Worm (Caenorhabditis elegans) whole organism, young adult: ENCODE data around the gene srz-44.

ENCODE experiments used
- F57C9.4 ChIP-seq: sonication (generic microtip); optimal IDR thresholded peaks from 2 replicates; lab custom pipeline; 2017; ENCODE audit warnings: mild to moderate bottlenecking, missing genetic modification characterization, missing compliant biosample characterization
- ZK185.1 ChIP-seq: sonication (generic microtip); optimal IDR thresholded peaks from 2 replicates; lab custom pipeline; 2016; ENCODE audit warnings: mild to moderate bottlenecking, missing genetic modification characterization, missing compliant biosample characterization; ENCODE audit not compliant: poor library complexity, severe bottlenecking
- attf-5 ChIP-seq: fragments of 200-800 bp; sonication (Bioruptor generic); optimal IDR thresholded peaks from 2 replicates; lab custom pipeline; 2018; ENCODE audit warnings: mild to moderate bottlenecking, missing genetic modification characterization, missing compliant biosample characterization
- cebp-1 ChIP-seq, 2 experiments: fragments of 200-800 bp in 1 of 2; sonication (Bioruptor generic) in 1 of 2; sonication (generic microtip) in 1 of 2; IDR thresholded peaks in 1 of 2; optimal IDR thresholded peaks in 1 of 2; 2 replicates each; pipeline versions ENCODE4 v1.3.6 to Lab custom; 2017 to 2022; ENCODE audit warnings: missing compliant biosample characterization in 2 of 2, missing genetic modification characterization in 2 of 2, mild to moderate bottlenecking in 1 of 2, missing genetic modification reagents in 1 of 2, moderate library complexity in 1 of 2
- cebp-2 ChIP-seq: fragments of 200-800 bp; sonication (Bioruptor generic); IDR thresholded peaks from 2 replicates; pipeline ENCODE4 v1.3.6; 2022; ENCODE audit warnings: missing genetic modification characterization, missing compliant biosample characterization
- ceh-40 ChIP-seq: fragments of 200-800 bp; sonication (Bioruptor generic); IDR thresholded peaks from 2 replicates; pipeline ENCODE4 v1.3.6; 2022; ENCODE audit warnings: missing genetic modification characterization, missing compliant biosample characterization
- ceh-79 ChIP-seq: sonication (generic microtip); optimal IDR thresholded peaks from 2 replicates; lab custom pipeline; 2017; ENCODE audit warnings: mild to moderate bottlenecking, missing genetic modification characterization, missing compliant biosample characterization
- die-1 ChIP-seq: sonication (generic microtip); optimal IDR thresholded peaks from 2 replicates; lab custom pipeline; 2016; ENCODE audit warnings: missing genotype, mild to moderate bottlenecking, missing genetic modification characterization, missing compliant biosample characterization
- dox-1 ChIP-seq: fragments of 200-800 bp; sonication (Bioruptor generic); IDR thresholded peaks from 2 replicates; pipeline ENCODE4 v1.3.6; 2022; ENCODE audit warnings: missing genetic modification reagents, missing genetic modification characterization, missing compliant biosample characterization
- egl-44 ChIP-seq: fragments of 200-800 bp; sonication (Bioruptor generic); IDR thresholded peaks from 2 replicates; pipeline ENCODE4 v1.3.6; 2022; ENCODE audit warnings: missing genetic modification reagents, missing genetic modification characterization, missing compliant biosample characterization
- ekl-4 ChIP-seq: fragments of 200-800 bp; sonication (Bioruptor generic); IDR thresholded peaks from 2 replicates; pipeline ENCODE4 v1.3.6; 2022; ENCODE audit warnings: missing genetic modification reagents, missing genetic modification characterization, missing compliant biosample characterization
- gei-17 ChIP-seq: fragments of 200-800 bp; sonication (Bioruptor generic); optimal IDR thresholded peaks from 2 replicates; lab custom pipeline; 2018; ENCODE audit warnings: mild to moderate bottlenecking, missing genetic modification characterization, missing compliant biosample characterization
- hlh-26 ChIP-seq: fragments of 200-800 bp; sonication (Bioruptor generic); conservative IDR thresholded peaks from 2 replicates; pipeline ENCODE4 v1.3.6; 2022; ENCODE audit warnings: missing genetic modification reagents, missing genetic modification characterization, missing compliant biosample characterization
- hmg-1.2 ChIP-seq: fragments of 200-800 bp; sonication (Bioruptor generic); IDR thresholded peaks from 2 replicates; pipeline ENCODE4 v1.3.6; 2022; ENCODE audit warnings: missing genetic modification reagents, missing genetic modification characterization, missing compliant biosample characterization
- hmg-20 ChIP-seq: fragments of 200-800 bp; sonication (Bioruptor generic); IDR thresholded peaks from 2 replicates; pipeline ENCODE4 v1.3.6; 2022; ENCODE audit warnings: missing genetic modification reagents, missing genetic modification characterization, missing compliant biosample characterization
- lag-1 ChIP-seq: fragments of 200-800 bp; sonication (Bioruptor generic); IDR thresholded peaks from 2 replicates; pipeline ENCODE4 v1.3.6; 2022; ENCODE audit warnings: missing genetic modification reagents, missing genetic modification characterization, missing compliant biosample characterization
- lin-26 ChIP-seq: fragments of 200-800 bp; sonication (Bioruptor generic); IDR thresholded peaks from 2 replicates; pipeline ENCODE4 v1.3.6; 2022; ENCODE audit warnings: missing genetic modification reagents, missing genetic modification characterization, missing compliant biosample characterization
- lin-35 ChIP-seq, 3 experiments: fragments of 150-350 bp in 2 of 3; sonication (generic microtip) in 1 of 3; optimal IDR thresholded peaks; 2 replicates each; lab custom pipeline; 2014 to 2018; ENCODE audit warnings: missing biosample characterization in 3 of 3, missing genetic modification characterization in 3 of 3, missing genetic modification reagents in 3 of 3
- lin-54 ChIP-seq: fragments of 200-800 bp; sonication (Bioruptor generic); optimal IDR thresholded peaks from 2 replicates; lab custom pipeline; 2018; ENCODE audit warnings: mild to moderate bottlenecking, missing genetic modification characterization, missing compliant biosample characterization
- lsy-27 ChIP-seq: sonication (generic microtip); optimal IDR thresholded peaks from 2 replicates; lab custom pipeline; 2017; ENCODE audit warnings: missing genetic modification characterization, mild to moderate bottlenecking, missing compliant biosample characterization, antibody characterized with exemption, missing genotype, borderline replicate concordance; ENCODE audit not compliant: insufficient read depth
- madf-10 ChIP-seq: sonication (generic microtip); optimal IDR thresholded peaks from 2 replicates; lab custom pipeline; 2016; ENCODE audit warnings: mild to moderate bottlenecking, missing genetic modification characterization, missing compliant biosample characterization
- madf-6 ChIP-seq: fragments of 200-800 bp; sonication (Bioruptor generic); IDR thresholded peaks from 2 replicates; pipeline ENCODE4 v1.3.6; 2022; ENCODE audit warnings: missing genetic modification reagents, missing genetic modification characterization, missing compliant biosample characterization
- mcd-1 ChIP-seq: fragments of 200-800 bp; sonication (Bioruptor generic); IDR thresholded peaks from 2 replicates; pipeline ENCODE4 v1.3.6; 2022; ENCODE audit warnings: missing genetic modification reagents, missing genetic modification characterization, missing compliant biosample characterization
- nfya-1 ChIP-seq: sonication (generic microtip); optimal IDR thresholded peaks from 2 replicates; lab custom pipeline; 2017; ENCODE audit warnings: antibody characterized with exemption, missing compliant biosample characterization, missing genetic modification characterization, borderline replicate concordance; ENCODE audit not compliant: insufficient read depth
- nfyb-1 ChIP-seq: fragments of 200-800 bp; sonication (Bioruptor generic); IDR thresholded peaks from 2 replicates; pipeline ENCODE4 v1.3.6; 2022; ENCODE audit warnings: missing genetic modification reagents, missing genetic modification characterization, missing compliant biosample characterization
- nhr-179 ChIP-seq: sonication (generic microtip); optimal IDR thresholded peaks from 2 replicates; lab custom pipeline; 2016; ENCODE audit warnings: mild to moderate bottlenecking, missing genetic modification characterization, missing compliant biosample characterization
- nhr-27 ChIP-seq: fragments of 200-800 bp; sonication (Bioruptor generic); optimal IDR thresholded peaks from 2 replicates; lab custom pipeline; 2018; ENCODE audit warnings: mild to moderate bottlenecking, missing genetic modification characterization, moderate library complexity, missing compliant biosample characterization
- nhr-80 ChIP-seq: sonication (generic microtip); optimal IDR thresholded peaks from 2 replicates; lab custom pipeline; 2016; ENCODE audit warnings: missing genetic modification characterization, missing compliant biosample characterization
- pha-4 ChIP-seq: fragments of 150-350 bp; sonication (generic microtip); optimal IDR thresholded peaks from 2 replicates; lab custom pipeline; 2014; ENCODE audit warnings: missing biosample characterization, missing genetic modification reagents, missing genetic modification characterization
- rpc-1 ChIP-seq, 2 experiments: fragments of 150-350 bp in 1 of 2; sonication (generic microtip) in 1 of 2; optimal IDR thresholded peaks; 2 replicates each; lab custom pipeline; 2014 to 2018; ENCODE audit warnings: missing biosample characterization in 1 of 2, missing genetic modification characterization in 1 of 2, missing genetic modification reagents in 1 of 2, missing genotype in 1 of 2
- sdz-38 ChIP-seq: sonication (generic microtip); optimal IDR thresholded peaks from 2 replicates; lab custom pipeline; 2016; ENCODE audit warnings: missing genotype, missing genetic modification characterization, missing compliant biosample characterization
- sptf-2 ChIP-seq: fragments of 200-800 bp; sonication (Bioruptor generic); optimal IDR thresholded peaks from 2 replicates; lab custom pipeline; 2018; ENCODE audit warnings: mild to moderate bottlenecking, missing genetic modification characterization, missing compliant biosample characterization
- unc-62 ChIP-seq: fragments of 150-350 bp; optimal IDR thresholded peaks from 2 replicates; lab custom pipeline; 2014; ENCODE audit warnings: missing biosample characterization, missing genetic modification reagents, missing genetic modification characterization
- ztf-22 ChIP-seq: fragments of 200-800 bp; sonication (Bioruptor generic); optimal IDR thresholded peaks from 2 replicates; lab custom pipeline; 2018; ENCODE audit warnings: mild to moderate bottlenecking, missing genetic modification characterization, moderate library complexity, missing compliant biosample characterization

The srz-44 gene

DNA sequence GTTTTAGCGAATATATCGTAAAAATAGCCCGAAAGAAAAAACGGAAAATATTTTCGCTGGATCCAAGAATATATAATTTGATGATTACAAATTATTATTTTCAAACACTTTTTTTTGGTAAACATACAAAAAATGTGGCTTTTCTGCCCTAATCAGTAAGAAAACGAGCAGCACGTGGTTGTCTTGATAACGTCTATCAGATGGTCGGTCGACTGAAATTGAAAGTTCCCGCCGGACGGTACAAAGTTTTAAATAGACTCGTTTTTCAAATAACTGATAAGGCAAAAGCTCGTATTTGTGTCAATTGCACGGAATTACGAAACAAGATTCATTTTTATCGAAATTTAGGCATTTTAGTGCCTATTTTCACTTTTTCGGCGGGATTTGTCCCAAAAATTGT, 28.0 kb upstream of the srz-44 start (continued):
- TF ChIP-seq hlh-26 (no peak), nhr-27 (tag; lab: Kevin White, UChicago) (no peak), pha-4 (tag; lab: Kevin White, UChicago) (peak; percentile 72), cebp-1 (GFP tag; IDR thresholded peaks at IDR 0.05; lab: Robert Waterston, UW) (peak; percentile 47; the same call in 1 of the 2 replicates), cebp-1 (tag; optimal IDR thresholded peaks at IDR 0.05; lab: Kevin White, UChicago) (no peak), nhr-179 (no peak), cebp-2 (GFP tag; lab: Robert Waterston, UW) (no peak), hmg-20 (no peak), madf-10 (tag; lab: Kevin White, UChicago) (no peak), lin-35 (GFP tag; optimal IDR thresholded peaks at IDR 0.05; lab: Kevin White, UChicago) (no peak), lag-1 (GFP tag; lab: Robert Waterston, UW) (no peak), nfya-1 (no peak), ceh-79 (tag; lab: Kevin White, UChicago) (no peak), ekl-4 (GFP tag; lab: Robert Waterston, UW) (no peak), ztf-22 (GFP tag; lab: Kevin White, UChicago) (peak; percentile 46), nhr-80 (peak; percentile 96), sptf-2 (GFP tag; lab: Kevin White, UChicago) (no peak), madf-6 (no peak), lin-54 (GFP tag; lab: Kevin White, UChicago) (no peak), nfyb-1 (GFP tag; lab: Robert Waterston, UW) (0 out of 2 replicates have a peak, but pooled peaks have one; percentile 11), ceh-40 (GFP tag; lab: Robert Waterston, UW) (no peak), unc-62 (GFP tag; lab: Kevin White, UChicago) (peak; percentile 20), F57C9.4 (tag; lab: Kevin White, UChicago) (no peak), sdz-38 (no peak), die-1 (tag; lab: Kevin White, UChicago) (no peak), lsy-27 (tag; lab: Kevin White, UChicago) (no peak)

DNA sequence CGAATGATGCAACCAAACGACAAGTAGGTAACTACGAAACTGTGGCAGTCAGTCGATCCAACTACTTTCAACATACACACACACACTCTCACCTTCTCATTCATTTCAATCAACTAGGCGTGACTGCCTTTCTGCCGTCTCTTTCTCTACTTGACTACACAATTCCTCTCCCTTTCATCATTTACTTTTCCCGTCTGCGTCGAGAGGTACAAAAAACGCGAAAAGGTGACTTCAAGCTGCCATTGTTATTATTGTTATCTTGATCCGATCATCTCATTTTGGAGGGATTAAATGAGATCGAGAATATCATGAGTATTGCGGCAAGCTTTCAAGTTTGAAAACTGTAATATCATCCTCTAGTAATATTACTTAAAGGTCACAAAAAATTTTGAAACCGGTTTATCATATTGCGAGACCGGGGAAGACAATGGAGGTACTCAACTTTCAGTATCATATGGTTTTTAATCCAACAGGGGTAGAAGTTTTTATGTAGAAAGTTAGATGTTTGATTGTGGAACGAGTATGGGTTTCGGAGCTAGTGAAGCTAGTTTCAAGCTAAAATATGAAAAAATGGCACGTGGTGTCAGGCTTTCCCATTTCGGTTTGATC, 25.4 kb upstream of the srz-44 start:
- 0 out of 2 replicates have a peak, but pooled peaks have one; percentile 26 for TF ChIP-seq dox-1 (GFP tag; lab: Robert Waterston, UW)
- TF ChIP-seq hmg-1.2 (GFP tag; lab: Robert Waterston, UW): peak; percentile 40; the same call in 1 of the 2 replicates
- TF ChIP-seq cebp-1 (GFP tag; IDR thresholded peaks at IDR 0.05; lab: Robert Waterston, UW): no peak
- TF ChIP-seq cebp-1 (tag; optimal IDR thresholded peaks at IDR 0.05; lab: Kevin White, UChicago): peak; percentile 70
- TF ChIP-seq nhr-80: peak; percentile 45
- TF ChIP-seq attf-5: peak; percentile 33
- no peak for TF ChIP-seq ZK185.1 (tag; lab: Kevin White, UChicago)
- TF ChIP-seq mcd-1 (GFP tag; lab: Robert Waterston, UW): no peak

DNA sequence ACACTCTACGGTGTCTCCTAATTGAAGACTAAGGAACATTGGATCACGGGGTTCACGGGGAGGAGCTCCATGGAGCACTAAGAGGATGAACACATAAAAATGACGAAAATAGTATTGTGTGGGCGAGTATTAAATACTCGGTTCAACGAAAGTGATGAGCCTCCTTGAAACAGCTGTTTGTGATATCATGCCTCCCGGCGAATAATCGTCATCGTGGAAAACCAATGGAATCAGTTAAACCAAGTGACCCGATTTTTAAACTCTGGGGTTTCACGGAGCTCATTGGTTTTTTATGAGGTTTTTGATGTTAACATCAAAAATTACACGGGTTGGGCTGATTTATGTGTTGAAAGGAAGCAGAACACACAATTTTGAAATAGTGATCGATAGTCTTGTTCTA, 22.8 kb upstream of the srz-44 start:
- TF ChIP-seq ztf-22 (GFP tag; lab: Kevin White, UChicago): no peak
- no peak for TF ChIP-seq cebp-1 (GFP tag; IDR thresholded peaks at IDR 0.05; lab: Robert Waterston, UW)
- no peak for TF ChIP-seq cebp-1 (tag; optimal IDR thresholded peaks at IDR 0.05; lab: Kevin White, UChicago)
- TF ChIP-seq lin-26: no peak
- no peak for TF ChIP-seq gei-17
- no peak for TF ChIP-seq egl-44 (GFP tag; lab: Robert Waterston, UW)
- TF ChIP-seq rpc-1 (optimal IDR thresholded peaks at IDR 0.05; lab: Kevin White, UChicago): no peak
- no peak for TF ChIP-seq rpc-1 (tag; optimal IDR thresholded peaks at IDR 0.05; lab: Kevin White, UChicago)
- TF ChIP-seq, all 124 proteins: peak for 0
